Worm (Caenorhabditis elegans): ENCODE data around the gene ZK938.12.

ZK938.12 gene

DNA sequence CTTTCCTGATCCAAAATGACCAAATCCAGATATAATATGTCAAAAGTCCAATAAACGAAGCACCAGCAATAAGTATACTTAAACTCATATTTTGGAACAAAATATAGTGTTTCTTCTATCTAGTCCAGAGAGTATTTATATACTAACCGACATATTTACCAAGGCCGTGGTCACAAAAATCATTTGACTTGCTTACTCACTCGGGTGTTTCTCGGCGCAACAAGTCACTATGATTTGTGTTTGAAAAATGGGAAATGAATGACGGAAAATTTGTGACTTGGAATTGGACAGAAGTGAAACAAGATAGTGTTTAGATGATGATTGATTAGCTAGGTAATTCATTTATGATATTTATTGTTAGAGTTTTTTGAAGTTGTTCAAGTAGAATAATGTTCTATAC lies 30.9 kb upstream of the ZK938.12 start, which contains the start of gene cyp-13A5:
cyp-13A5 (minus strand) TSS at position 112 of the 400 bp plus-strand sequence.
- TF ChIP-seq unc-62 (GFP tag; optimal IDR thresholded peaks at IDR 0.05) (no peak), cnd-1 (tag; optimal IDR thresholded peaks at IDR 0.05) (no peak), ces-1 (GFP tag; optimal IDR thresholded peaks at IDR 0.05) (no peak), mab-5 (tag; optimal IDR thresholded peaks at IDR 0.05) (no peak), mls-2 (tag; optimal IDR thresholded peaks at IDR 0.05) (no peak), nhr-12 (tag; optimal IDR thresholded peaks at IDR 0.05) (no peak), drap-1 (GFP tag; optimal IDR thresholded peaks at IDR 0.05) (no peak), elt-1 (tag; optimal IDR thresholded peaks at IDR 0.05; ENCODE audit: borderline replicate concordance, insufficient read depth) (no peak), bed-3 (GFP tag; optimal IDR thresholded peaks at IDR 0.05) (no peak), M03D4.4 (tag; optimal IDR thresholded peaks at IDR 0.05) (no peak), ceh-39 (tag; optimal IDR thresholded peaks at IDR 0.05) (no peak), nhr-237 (tag; optimal IDR thresholded peaks at IDR 0.05) (no peak), nhr-28 (tag; optimal IDR thresholded peaks at IDR 0.05) (no peak), mep-1 (tag; optimal IDR thresholded peaks at IDR 0.05) (no peak), snpc-4 (tag; optimal IDR thresholded peaks at IDR 0.05) (no peak), unc-120 (tag; optimal IDR thresholded peaks at IDR 0.05; ENCODE audit: poor library complexity, severe bottlenecking) (no peak), lsy-2 (tag; optimal IDR thresholded peaks at IDR 0.05) (no peak)

ce11 chrII:9802642-9803041 lies 28.5 kb upstream of the ZK938.12 start, which contains the start of gene cyp-13A6:
Gene cyp-13A6 (minus strand): TSS chrII:9802821.
- TF ChIP-seq snpc-4 (tag; optimal IDR thresholded peaks at IDR 0.05) (no peak), sptf-1 (tag; optimal IDR thresholded peaks at IDR 0.05) (no peak)

DNA sequence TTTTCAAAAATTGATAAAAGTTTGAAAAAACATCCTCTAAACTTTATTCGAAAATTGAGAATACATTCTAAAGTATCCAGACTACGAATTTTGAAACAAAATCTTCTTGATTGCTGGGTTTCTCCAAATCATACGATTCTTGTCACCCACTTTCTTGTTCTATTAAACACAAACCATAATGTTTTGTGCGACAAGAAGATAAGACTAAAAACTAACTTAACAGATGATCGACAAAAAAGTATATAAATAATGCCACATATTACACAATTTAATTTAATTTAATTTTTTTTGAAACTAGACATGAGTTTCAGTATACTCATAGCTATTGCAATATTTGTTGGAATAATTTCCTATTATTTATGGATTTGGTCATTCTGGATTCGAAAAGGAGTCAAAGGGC lies 27.8 kb upstream of the ZK938.12 start, which contains the start of gene cyp-13A7:
cyp-13A7 (plus strand) TSS at position 301 of the 400 bp plus-strand sequence.
- TF ChIP-seq unc-62 (GFP tag; optimal IDR thresholded peaks at IDR 0.05): no peak
- no peak for TF ChIP-seq ces-1 (GFP tag; optimal IDR thresholded peaks at IDR 0.05)
- no peak for TF ChIP-seq tbx-8 (GFP tag; optimal IDR thresholded peaks at IDR 0.05)
- TF ChIP-seq M03D4.4 (tag; optimal IDR thresholded peaks at IDR 0.05): no peak
- no peak for TF ChIP-seq pha-4 (tag; optimal IDR thresholded peaks at IDR 0.05)
- TF ChIP-seq sptf-1 (tag; optimal IDR thresholded peaks at IDR 0.05): no peak
- no peak for TF ChIP-seq sem-2 (GFP tag; optimal IDR thresholded peaks at IDR 0.05)
- no peak for TF ChIP-seq nhr-76 (tag; optimal IDR thresholded peaks at IDR 0.05)
- TF ChIP-seq flh-1 (GFP tag; optimal IDR thresholded peaks at IDR 0.05): no peak
- no peak for TF ChIP-seq ceh-39 (tag; optimal IDR thresholded peaks at IDR 0.05)
- TF ChIP-seq zip-8 (tag; optimal IDR thresholded peaks at IDR 0.05): no peak
- no peak for TF ChIP-seq snpc-4 (tag; optimal IDR thresholded peaks at IDR 0.05)
- no peak for TF ChIP-seq ceh-83 (GFP tag; optimal IDR thresholded peaks at IDR 0.05)
- TF ChIP-seq cnd-1 (tag; optimal IDR thresholded peaks at IDR 0.05): no peak
- no peak for TF ChIP-seq ztf-11 (tag; optimal IDR thresholded peaks at IDR 0.05)
- TF ChIP-seq elt-3 (tag; optimal IDR thresholded peaks at IDR 0.05): no peak
- TF ChIP-seq hlh-1 (tag; optimal IDR thresholded peaks at IDR 0.05): no peak

ce11 chrII:9807519-9807972 lies 23.6 kb upstream of the ZK938.12 start, which contains the start of gene cyp-13A8:
Gene cyp-13A8 (minus strand): TSS chrII:9807569.
- TF ChIP-seq cnd-1 (tag; optimal IDR thresholded peaks at IDR 0.05) (no peak), nhr-237 (tag; optimal IDR thresholded peaks at IDR 0.05) (no peak), mep-1 (tag; optimal IDR thresholded peaks at IDR 0.05) (no peak), ceh-39 (tag; optimal IDR thresholded peaks at IDR 0.05) (no peak), flh-1 (GFP tag; optimal IDR thresholded peaks at IDR 0.05) (no peak), nhr-12 (tag; optimal IDR thresholded peaks at IDR 0.05) (no peak), M03D4.4 (tag; optimal IDR thresholded peaks at IDR 0.05) (no peak), mab-5 (tag; optimal IDR thresholded peaks at IDR 0.05) (no peak), sptf-1 (tag; optimal IDR thresholded peaks at IDR 0.05) (no peak), mls-2 (tag; optimal IDR thresholded peaks at IDR 0.05) (no peak), ces-1 (GFP tag; optimal IDR thresholded peaks at IDR 0.05) (no peak), zip-8 (tag; optimal IDR thresholded peaks at IDR 0.05) (no peak), ham-2 (GFP tag; optimal IDR thresholded peaks at IDR 0.05) (no peak), hlh-1 (tag; optimal IDR thresholded peaks at IDR 0.05) (no peak)

DNA sequence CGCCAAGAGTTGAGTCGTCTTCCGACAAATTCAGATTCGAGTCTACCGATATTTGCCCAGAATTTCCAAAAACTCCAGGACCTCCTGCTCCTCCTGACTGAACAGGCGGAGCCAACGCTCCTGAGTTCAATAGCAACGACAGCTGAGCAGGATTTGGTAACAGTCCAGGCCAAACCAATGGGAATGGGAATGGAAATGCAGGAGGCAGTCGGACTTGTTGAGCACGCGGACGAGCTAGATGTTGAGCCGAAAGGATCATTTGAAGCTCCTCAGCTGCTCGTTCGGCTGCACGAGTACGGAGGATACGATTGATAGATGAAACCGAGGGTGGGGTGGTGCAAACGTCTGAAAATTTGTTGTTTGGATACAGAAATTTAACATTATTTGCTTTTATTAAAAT lies 4.2 kb upstream of the ZK938.12 start:
- no peak for TF ChIP-seq nhr-2 (tag; optimal IDR thresholded peaks at IDR 0.05)
- TF ChIP-seq lin-32 (GFP tag; optimal IDR thresholded peaks at IDR 0.05): no peak
- no peak for TF ChIP-seq M03D4.4 (tag; optimal IDR thresholded peaks at IDR 0.05)
- no peak for TF ChIP-seq sem-2 (GFP tag; optimal IDR thresholded peaks at IDR 0.05)
- no peak for TF ChIP-seq mep-1 (tag; optimal IDR thresholded peaks at IDR 0.05)
- no peak for TF ChIP-seq unc-39 (tag; optimal IDR thresholded peaks at IDR 0.05)
- no peak for TF ChIP-seq hlh-1 (tag; optimal IDR thresholded peaks at IDR 0.05)
- no peak for TF ChIP-seq mab-5 (tag; optimal IDR thresholded peaks at IDR 0.05)
- TF ChIP-seq lin-13 (tag; optimal IDR thresholded peaks at IDR 0.05): no peak
- TF ChIP-seq ceh-39 (tag; optimal IDR thresholded peaks at IDR 0.05): no peak
- no peak for TF ChIP-seq flh-1 (GFP tag; optimal IDR thresholded peaks at IDR 0.05)
- no peak for TF ChIP-seq ham-2 (GFP tag; optimal IDR thresholded peaks at IDR 0.05)
- TF ChIP-seq nhr-12 (tag; optimal IDR thresholded peaks at IDR 0.05): no peak
- no peak for TF ChIP-seq tbx-8 (GFP tag; optimal IDR thresholded peaks at IDR 0.05)
- no peak for TF ChIP-seq mls-2 (tag; optimal IDR thresholded peaks at IDR 0.05)
- no peak for TF ChIP-seq pha-4 (tag; optimal IDR thresholded peaks at IDR 0.05)
- no peak for TF ChIP-seq bed-3 (GFP tag; optimal IDR thresholded peaks at IDR 0.05)
- no peak for TF ChIP-seq ceh-43 (GFP tag; optimal IDR thresholded peaks at IDR 0.05)

Measured in whole organism, mixed stage, embryonic.